Fruit fly (Drosophila melanogaster) whole organism, larva: ENCODE results near the gene CG13972.

Experiments
- noc ChIP-seq: fragments of 200-800 bp; sonication (Bioruptor generic); optimal IDR thresholded peaks from 3 replicates; lab custom pipeline; 2019; ENCODE audit warnings: missing biosample characterization, mild to moderate bottlenecking, missing genetic modification characterization, moderate library complexity

CG13972 gene

DNA sequence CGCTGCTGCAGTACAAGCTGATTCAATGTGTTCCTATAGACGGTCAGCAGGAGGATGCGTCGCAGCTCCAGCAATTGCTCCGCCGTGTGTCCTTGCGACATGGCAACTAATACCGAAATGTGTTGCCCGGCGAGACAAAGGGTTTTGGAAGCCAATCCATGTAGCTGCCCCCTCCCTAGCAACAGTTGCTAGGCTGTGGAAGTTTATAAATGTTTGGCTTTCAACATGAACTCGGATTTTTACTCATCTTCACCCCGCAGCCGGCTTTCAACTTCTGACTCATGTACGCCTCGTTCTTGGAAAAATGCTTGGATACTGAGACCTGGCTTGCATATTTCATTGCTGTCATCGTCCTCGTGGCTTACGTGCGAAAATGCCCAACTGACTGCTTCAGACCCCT is at the start of gene CG13972:
TSS of gene CG13972 (minus strand) at position 101 of the 400 bp plus-strand sequence.
- TF ChIP-seq noc, result no peak

DNA sequence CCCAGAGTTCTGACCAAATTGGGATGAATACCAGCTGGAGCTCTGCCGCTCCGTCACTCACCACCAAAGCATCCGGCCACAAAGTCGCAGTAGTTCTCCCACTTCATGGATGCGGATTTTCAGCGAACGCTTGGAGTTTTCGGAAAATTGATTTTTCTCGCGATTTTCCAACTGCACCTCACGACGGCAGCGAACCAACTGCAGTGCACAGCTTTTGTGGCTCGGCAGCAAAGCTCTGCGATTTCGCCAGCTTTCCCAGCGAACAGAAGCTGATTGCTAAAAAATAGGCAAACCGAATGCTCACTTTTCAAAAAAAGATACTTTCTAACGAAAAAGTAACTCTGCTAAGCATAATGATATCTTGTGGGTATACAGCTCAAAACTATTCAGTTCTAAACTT is 44.1 kb upstream of the CG13972 start, which contains the start of gene CG5646:
TSS of gene CG5646 (minus strand) at position 206 of the 400 bp plus-strand sequence.
- TF ChIP-seq noc, result no peak

DNA sequence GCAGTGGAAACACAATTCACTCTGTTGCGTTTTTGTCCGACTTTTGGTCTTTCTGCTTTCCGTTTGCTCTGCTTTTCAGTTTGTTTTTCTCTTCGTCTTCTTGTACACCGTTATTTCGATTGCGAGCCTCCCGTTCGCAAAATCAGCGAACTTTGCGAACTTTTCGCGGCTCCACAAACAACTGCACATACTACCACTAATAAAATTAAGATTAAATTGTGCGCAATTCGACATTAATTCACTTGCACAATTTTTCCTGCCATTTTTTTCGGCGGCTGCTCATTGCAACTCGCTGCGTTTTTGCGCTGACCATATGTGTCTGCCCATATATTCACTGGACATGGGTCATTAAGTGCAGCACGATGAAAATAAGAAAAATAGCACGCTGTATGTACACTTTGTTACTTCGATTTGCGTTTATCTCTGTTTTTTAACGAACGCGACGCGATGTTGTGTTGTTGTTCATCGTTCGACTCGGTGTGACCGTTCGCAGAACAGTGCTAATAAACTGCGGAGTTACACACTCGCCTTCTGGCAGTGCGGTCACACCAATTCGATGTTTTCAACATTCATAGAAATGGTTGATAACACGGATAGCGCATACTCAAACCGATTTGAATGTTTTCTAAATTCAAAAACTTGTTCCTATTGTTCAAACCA is 41.7 kb upstream of the CG13972 start, which contains the start of gene Klp98A:
TSS of gene Klp98A (minus strand) at position 486 of the 660 bp plus-strand sequence.
- no peak for TF ChIP-seq noc

DNA sequence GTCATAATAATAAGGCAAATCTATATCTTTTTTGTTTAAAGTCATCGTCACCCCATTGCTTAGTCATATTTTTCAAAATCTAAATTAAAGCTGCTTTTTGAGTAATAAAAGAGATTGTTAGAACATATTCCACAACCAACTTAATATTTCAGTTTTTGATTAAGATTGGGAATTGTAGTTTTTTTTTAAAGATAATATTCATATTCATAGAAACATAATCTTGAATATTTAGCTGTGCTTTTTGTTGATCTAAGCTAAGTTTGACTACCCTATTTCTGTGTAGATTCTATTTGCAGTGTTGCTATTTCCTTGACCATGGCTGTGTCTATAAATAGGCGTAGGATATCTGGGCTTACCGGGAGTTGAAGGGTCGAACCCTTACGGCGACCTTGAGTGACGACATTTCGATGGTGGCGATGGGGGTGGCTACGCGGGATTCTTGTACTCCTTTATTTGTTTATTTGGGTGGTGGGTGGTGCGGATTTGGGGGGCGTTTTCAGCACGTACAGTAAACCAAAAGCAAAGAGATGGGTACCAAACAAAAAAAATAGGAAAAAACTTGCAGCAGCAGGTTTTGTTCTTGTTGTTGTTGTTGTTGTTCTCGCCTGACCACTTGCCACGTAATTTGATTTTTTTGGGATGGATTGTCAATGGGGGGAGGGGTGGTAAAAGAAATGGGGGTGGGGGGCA is 41.1 kb upstream of the CG13972 start:
- TF ChIP-seq noc, result no peak

DNA sequence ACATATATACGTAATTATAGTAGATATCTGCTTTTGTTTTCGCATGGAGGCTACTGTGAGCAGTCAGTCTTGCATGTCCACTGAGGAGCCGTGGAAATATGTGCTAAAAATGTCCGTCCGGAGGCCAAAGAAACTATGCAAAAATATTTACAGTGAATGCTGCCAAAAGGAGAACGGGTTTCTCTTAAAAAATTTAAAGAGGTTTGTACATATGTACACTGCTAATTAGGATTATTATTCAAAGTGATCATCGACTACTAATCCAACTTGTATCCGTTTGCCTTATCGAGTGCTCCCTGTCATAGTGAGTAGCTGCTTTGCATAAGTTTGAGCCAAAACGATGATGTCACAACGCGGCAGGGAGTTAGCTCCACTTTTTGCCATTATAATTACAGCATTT is 39.9 kb upstream of the CG13972 start:
- peak; percentile 89 for TF ChIP-seq noc

DNA sequence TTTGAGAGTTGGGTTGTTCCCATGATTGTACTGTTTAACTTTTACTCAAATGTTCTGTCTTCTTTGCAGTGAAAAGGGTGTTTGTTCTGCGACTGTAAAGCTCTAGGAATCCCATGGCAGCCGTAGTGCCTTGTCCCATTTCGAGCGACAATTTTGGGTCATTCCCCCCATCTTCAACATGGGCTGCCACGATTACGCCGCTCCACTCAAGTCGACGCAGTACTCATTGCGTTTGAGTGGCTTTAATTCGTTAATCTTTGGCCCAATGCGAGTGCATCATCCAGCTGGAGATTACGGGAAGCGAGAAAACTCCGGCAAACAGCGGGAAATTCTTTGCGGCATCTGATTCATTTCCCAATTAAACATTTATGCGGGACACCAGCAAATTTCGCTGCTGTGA is 39.4 kb upstream of the CG13972 start:
- TF ChIP-seq noc, result no peak

DNA sequence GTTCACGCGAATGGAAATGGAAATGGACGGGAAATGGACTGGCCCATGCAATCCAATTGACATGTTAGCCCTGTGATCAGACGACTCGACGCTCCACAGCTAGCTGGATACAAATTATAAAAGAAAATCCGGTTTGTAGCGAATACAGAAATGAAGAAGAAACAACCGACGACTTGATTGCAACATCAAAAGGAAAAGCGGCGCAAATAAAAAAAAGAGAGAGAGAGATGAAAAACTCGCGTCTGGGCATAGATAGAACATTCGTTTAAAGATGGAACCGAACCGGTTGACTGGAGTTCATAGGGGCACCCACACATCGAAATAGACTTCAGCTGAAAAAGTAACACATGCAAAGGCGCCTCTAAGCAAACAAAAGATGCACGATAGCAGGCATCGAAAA is 38.8 kb upstream of the CG13972 start:
- TF ChIP-seq noc, result no peak

DNA sequence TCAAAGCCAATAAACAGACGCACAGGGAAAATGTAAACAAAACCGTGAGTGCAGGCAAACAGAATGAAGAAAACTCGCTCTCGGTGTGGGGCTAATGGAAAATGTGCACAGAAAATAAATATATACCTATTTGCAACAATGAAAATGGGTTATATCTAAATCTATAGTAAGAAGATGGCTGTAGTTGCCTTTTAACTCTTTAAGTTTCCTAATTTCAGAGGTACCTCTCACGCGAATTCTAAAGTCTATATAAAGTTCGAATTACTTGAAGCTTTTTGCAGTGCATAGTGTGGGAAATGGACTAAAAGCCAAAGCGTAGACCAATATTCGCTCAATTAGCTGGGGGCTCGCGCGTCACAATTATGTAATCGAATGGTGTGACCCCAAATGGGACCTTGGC is 37.9 kb upstream of the CG13972 start:
- TF ChIP-seq noc, result no peak

DNA sequence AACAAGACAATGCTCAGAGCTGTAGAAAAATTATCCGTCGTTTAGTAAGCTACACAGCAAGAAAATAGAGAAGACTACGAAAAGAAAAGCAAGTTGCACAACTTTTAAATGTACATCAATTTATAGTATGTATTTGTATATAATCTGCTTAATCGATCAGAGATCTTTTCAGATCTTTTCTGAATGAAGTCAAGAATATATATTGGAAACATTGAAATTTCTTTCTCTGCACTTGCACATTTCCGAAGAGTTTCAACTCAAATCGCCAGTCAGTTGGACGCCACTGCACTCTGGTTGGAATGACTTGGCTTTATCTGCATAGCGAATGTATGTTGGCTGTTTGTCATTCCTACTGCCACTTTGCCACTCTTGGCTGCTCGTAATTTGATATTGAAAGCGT is 36.9 kb upstream of the CG13972 start:
- TF ChIP-seq noc, result no peak

DNA sequence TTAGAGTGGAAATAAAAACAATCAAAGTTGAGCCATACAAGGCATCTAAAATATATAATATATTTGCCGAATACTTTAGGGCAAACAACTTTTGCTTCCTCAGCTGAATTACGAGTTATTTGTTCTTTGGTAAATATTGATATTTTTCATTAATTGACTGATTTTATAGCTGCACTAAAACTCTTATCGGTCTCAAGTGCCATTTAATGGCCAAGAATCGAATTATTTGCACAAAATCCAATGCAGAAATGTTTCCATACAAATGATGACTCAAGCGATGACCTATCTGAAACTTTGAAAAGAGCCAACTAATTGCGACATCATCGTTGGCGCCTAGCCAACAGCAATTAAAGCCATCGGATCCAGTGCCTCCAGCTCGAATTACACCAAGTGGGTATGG is 36.3 kb upstream of the CG13972 start:
- TF ChIP-seq noc, result no peak

DNA sequence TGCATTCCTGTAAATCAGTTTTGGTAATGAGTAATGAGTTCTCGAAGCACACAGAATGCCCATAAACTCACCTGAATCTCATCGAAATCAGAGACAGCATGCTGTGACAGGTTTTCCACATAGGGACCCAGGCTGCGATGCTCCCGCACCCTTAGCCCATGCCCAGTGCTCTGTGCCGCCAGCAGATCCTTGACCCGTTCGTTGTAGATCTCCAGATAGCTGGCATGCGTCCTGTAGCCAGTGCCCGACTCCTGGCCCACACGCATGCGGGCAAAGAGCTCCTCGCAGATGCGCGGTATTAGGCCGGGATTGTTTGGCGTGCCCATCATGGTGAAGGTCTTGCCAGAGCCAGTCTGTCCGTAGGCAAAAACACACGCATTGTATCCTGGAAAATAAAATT is 35.7 kb upstream of the CG13972 start:
- no peak for TF ChIP-seq noc

DNA sequence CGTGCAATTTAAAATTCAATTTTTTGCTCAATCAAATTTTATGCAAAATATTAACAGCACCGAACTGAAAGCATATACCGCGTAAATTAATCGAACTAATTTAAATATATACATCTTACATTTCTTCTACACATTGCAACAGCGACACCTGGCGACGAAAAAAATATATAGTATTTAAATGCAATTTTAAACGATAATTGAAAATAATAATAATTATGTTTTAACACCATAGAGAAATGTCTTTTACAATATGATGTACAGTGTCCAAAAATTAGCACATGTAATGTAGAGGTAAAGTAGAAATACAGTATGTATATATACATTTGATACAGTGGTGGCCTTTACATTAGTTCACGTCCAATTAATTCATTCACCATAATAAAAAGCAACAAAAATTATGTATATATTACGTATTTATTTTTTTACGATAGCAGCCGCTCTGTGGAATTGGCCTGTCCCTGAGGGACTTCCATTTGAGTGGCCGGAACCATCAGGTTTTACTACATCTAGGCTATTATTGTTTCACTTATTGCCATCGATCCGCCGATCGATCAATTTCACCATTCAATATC is 30.4 kb upstream of the CG13972 start:
- TF ChIP-seq noc, result no peak

DNA sequence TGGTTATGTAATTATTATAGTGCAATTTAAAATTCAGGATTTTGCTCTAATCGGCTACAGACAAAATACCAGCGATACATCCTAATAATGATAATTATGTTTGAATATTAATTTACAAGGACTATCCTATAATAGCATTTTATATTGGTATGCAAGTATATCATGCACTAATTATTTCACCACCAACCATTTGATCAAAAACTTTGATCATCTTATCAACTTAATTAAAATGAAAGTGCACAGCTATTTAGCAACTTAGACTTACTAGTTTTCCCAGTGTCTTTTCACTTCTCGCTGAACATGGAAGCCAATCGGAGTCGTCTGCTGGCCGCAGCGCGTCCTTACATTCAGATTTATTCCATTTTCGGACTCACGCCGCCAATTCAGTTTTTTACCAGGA is 28.7 kb upstream of the CG13972 start, which contains the start of gene Gr98d:
TSS of gene Gr98d (plus strand) at position 301 of the 400 bp plus-strand sequence.
- no peak for TF ChIP-seq noc

DNA sequence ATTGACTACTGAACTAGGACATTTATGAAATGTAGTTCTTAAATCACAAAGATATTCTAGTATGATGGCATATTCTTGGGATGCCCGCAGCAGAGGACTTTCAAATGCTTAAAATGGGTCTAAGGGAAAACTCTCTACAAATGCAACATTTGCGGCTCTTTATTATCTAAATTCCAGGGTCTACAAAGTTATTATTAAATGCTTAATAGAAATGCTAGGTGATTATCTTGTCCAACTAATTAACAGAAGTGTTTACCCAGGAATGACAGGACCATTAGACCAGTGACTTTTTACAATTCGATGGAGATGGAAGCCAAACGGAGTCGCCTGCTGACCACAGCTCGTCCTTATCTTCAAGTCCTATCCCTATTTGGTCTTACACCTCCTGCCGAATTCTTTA is 27.1 kb upstream of the CG13972 start, which contains the start of gene Gr98c:
TSS of gene Gr98c (plus strand) at position 301 of the 400 bp plus-strand sequence.
- TF ChIP-seq noc, result no peak

DNA sequence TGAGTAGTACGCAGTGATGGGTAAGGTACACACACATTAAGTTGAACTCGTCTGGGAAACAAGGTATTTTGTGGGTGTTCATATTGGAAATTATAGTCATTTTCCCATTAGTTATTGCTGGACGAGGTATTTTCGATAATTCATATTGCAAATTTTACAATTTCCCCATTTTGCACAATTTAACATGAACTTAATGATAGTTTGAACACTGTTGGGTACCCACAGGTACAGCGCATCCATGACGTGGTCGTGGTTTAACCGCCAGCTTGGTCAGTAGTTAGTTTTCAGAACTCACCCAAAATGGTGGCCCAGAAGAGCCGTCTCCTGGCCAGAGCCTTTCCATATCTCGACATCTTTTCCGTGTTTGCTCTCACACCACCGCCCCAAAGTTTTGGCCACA is 25.1 kb upstream of the CG13972 start, which contains the start of gene Gr98b:
TSS of gene Gr98b (plus strand) at position 301 of the 400 bp plus-strand sequence.
- TF ChIP-seq noc, result no peak

DNA sequence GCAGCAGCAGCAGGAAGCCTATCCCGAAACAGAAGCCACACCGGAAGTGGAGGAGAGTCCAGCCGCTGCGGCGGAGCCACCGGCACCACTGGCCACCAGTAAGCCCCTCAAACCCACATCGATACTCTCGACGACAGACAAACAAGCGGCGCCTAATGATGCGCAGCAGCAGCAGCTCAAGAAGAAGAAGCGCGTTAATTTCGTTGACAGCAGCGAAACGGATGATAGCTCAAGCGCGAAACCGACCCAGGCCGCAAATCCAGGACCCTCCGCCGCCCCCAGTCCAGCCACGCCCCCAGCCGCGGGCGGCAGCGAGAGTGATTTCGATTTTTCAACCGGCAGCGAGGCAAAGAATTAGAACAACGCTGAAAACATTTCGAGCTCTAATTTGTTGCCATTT is 16.2 kb upstream of the CG13972 start:
- TF ChIP-seq noc, result no peak

DNA sequence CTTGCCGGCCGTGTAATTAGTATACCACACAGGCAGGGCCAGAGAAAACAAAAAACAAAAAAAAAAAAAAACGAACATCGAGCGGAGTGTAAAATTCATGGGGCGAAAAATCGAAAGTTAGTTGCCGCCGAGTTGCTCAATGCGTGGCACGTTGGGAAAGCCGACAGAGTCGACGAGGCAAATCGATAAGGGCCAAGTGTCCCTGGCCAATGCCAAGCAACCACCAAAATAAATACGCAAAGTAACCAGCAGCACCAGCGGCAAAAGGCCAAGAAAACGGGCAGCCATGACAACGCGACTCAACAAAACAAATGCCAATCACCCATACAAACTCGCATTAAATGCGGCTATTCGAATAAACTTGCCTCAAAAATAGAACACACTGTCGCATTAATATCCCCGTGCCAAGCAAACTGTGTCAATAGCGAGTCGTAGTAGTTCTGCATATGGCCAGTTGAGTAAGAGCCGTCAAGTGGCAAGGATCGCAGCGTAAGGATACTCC is 3.4 kb upstream of the CG13972 start, which contains the start of gene CG12885:
TSS of gene CG12885 (plus strand) at position 452 of the 502 bp plus-strand sequence.
- TF ChIP-seq noc, result no peak
